Worm (Caenorhabditis elegans) whole organism, L3 larva: ENCODE data around the gene D2096.5.
A peak's percentile ranks its signal among the peaks of the same experiment; 100 is the strongest.

Source experiments
- R02D3.7 ChIP-seq: fragments of 150-350 bp; optimal IDR thresholded peaks from 2 replicates; lab custom pipeline; 2014; ENCODE audit warnings: missing biosample characterization, missing genetic modification characterization
- ZK546.5 ChIP-seq: sonication (generic microtip); optimal IDR thresholded peaks from 2 replicates; lab custom pipeline; 2017; ENCODE audit warnings: missing biosample characterization, missing genetic modification characterization
- aly-2 ChIP-seq: fragments of 150-350 bp; optimal IDR thresholded peaks from 2 replicates; lab custom pipeline; 2014; ENCODE audit warnings: missing biosample characterization, missing genetic modification characterization
- ceh-9 ChIP-seq: sonication (generic microtip); optimal IDR thresholded peaks from 2 replicates; lab custom pipeline; 2018; ENCODE audit warnings: missing biosample characterization, missing genetic modification characterization
- egl-27 ChIP-seq: sonication (generic microtip); optimal IDR thresholded peaks from 4 replicates; lab custom pipeline; 2017; ENCODE audit warnings: missing biosample characterization, missing genetic modification reagents, missing genetic modification characterization
- egl-5 ChIP-seq: fragments of 150-350 bp; optimal IDR thresholded peaks from 2 replicates; lab custom pipeline; 2017; ENCODE audit warnings: missing biosample characterization, missing genetic modification reagents, missing genetic modification characterization, inconsistent platforms
- elt-1 ChIP-seq: fragments of 150-350 bp; optimal IDR thresholded peaks from 2 replicates; lab custom pipeline; 2014; ENCODE audit warnings: missing biosample characterization, missing genetic modification characterization
- elt-2 ChIP-seq: sonication (generic microtip); optimal IDR thresholded peaks from 2 replicates; lab custom pipeline; 2016; ENCODE audit warnings: missing genetic modification reagents, mild to moderate bottlenecking, missing genetic modification characterization, missing compliant biosample characterization
- elt-3 ChIP-seq, 3 experiments: fragments of 150-350 bp in 1 of 3; sonication (generic microtip) in 2 of 3; optimal IDR thresholded peaks; 2 replicates in 2 of 3; 4 replicates in 1 of 3; lab custom pipeline; 2014 to 2017; ENCODE audit warnings: missing biosample characterization in 3 of 3, missing genetic modification characterization in 3 of 3
- eor-1 ChIP-seq, 2 experiments: fragments of 150-350 bp; optimal IDR thresholded peaks; 2 replicates each; lab custom pipeline; 2014 to 2018; ENCODE audit warnings: missing biosample characterization in 2 of 2, missing genetic modification characterization in 2 of 2
- fkh-10 ChIP-seq: sonication (generic microtip); optimal IDR thresholded peaks from 2 replicates; lab custom pipeline; 2017; ENCODE audit warnings: missing biosample characterization, missing genetic modification reagents, missing genetic modification characterization
- fkh-2 ChIP-seq: fragments of 150-350 bp; optimal IDR thresholded peaks from 2 replicates; lab custom pipeline; 2014; ENCODE audit warnings: missing biosample characterization, missing genetic modification reagents, missing genetic modification characterization
- hmg-11 ChIP-seq: sonication (generic microtip); optimal IDR thresholded peaks from 2 replicates; lab custom pipeline; 2016; ENCODE audit warnings: missing genetic modification characterization, missing compliant biosample characterization
- jun-1 ChIP-seq: fragments of 150-350 bp; optimal IDR thresholded peaks from 2 replicates; lab custom pipeline; 2014; ENCODE audit warnings: missing biosample characterization, missing genetic modification reagents, missing genetic modification characterization
- lin-39 ChIP-seq: fragments of 150-350 bp; optimal IDR thresholded peaks from 2 replicates; lab custom pipeline; 2018; ENCODE audit warnings: missing biosample characterization, missing genetic modification reagents, missing genetic modification characterization
- mdl-1 ChIP-seq: fragments of 150-350 bp; optimal IDR thresholded peaks from 2 replicates; lab custom pipeline; 2014; ENCODE audit warnings: missing biosample characterization, missing genetic modification characterization
- mml-1 ChIP-seq: fragments of 150-350 bp; sonication (generic microtip); optimal IDR thresholded peaks from 3 replicates; lab custom pipeline; 2014; ENCODE audit warnings: missing biosample characterization, missing genetic modification characterization
- nhr-11 ChIP-seq: fragments of 150-350 bp; optimal IDR thresholded peaks from 2 replicates; lab custom pipeline; 2014; ENCODE audit warnings: missing biosample characterization, missing genetic modification characterization
- nhr-12 ChIP-seq: fragments of 150-350 bp; optimal IDR thresholded peaks from 2 replicates; lab custom pipeline; 2014; ENCODE audit warnings: missing biosample characterization, missing genetic modification characterization
- nhr-23 ChIP-seq: fragments of 150-350 bp; optimal IDR thresholded peaks from 2 replicates; lab custom pipeline; 2014; ENCODE audit warnings: missing biosample characterization, missing genetic modification reagents, missing genetic modification characterization
- nhr-25 ChIP-seq: sonication (generic microtip); optimal IDR thresholded peaks from 2 replicates; lab custom pipeline; 2017; ENCODE audit warnings: missing biosample characterization, missing genetic modification characterization
- nhr-28 ChIP-seq: fragments of 150-350 bp; optimal IDR thresholded peaks from 2 replicates; lab custom pipeline; 2014; ENCODE audit warnings: missing biosample characterization, missing genetic modification characterization
- nhr-76 ChIP-seq: fragments of 150-350 bp; sonication (generic microtip); optimal IDR thresholded peaks from 5 replicates; lab custom pipeline; 2014; ENCODE audit warnings: missing biosample characterization, missing genetic modification characterization
- nhr-77 ChIP-seq: fragments of 150-350 bp; optimal IDR thresholded peaks from 2 replicates; lab custom pipeline; 2014; ENCODE audit warnings: missing biosample characterization, missing genetic modification characterization
- pha-4 ChIP-seq: fragments of 150-350 bp; optimal IDR thresholded peaks from 2 replicates; lab custom pipeline; 2014; ENCODE audit warnings: missing biosample characterization, missing genetic modification reagents, missing genetic modification characterization
- pqm-1 ChIP-seq: fragments of 150-350 bp; optimal IDR thresholded peaks from 2 replicates; lab custom pipeline; 2017; ENCODE audit warnings: missing biosample characterization, missing genetic modification characterization, inconsistent platforms
- skn-1 ChIP-seq: fragments of 150-350 bp; optimal IDR thresholded peaks from 2 replicates; lab custom pipeline; 2014; ENCODE audit warnings: missing biosample characterization, missing genetic modification characterization
- snpc-4 ChIP-seq: fragments of 150-350 bp; optimal IDR thresholded peaks from 2 replicates; lab custom pipeline; 2014; ENCODE audit warnings: missing biosample characterization, missing genetic modification characterization
- tbx-2 ChIP-seq: sonication (generic microtip); optimal IDR thresholded peaks from 2 replicates; lab custom pipeline; 2016; ENCODE audit warnings: mild to moderate bottlenecking, missing genetic modification characterization, missing compliant biosample characterization
- unc-62 ChIP-seq: fragments of 150-350 bp; sonication (generic microtip); optimal IDR thresholded peaks from 4 replicates; lab custom pipeline; 2014; ENCODE audit warnings: missing biosample characterization, missing genetic modification reagents, missing genetic modification characterization
- ztf-11 ChIP-seq: fragments of 150-350 bp; optimal IDR thresholded peaks from 2 replicates; lab custom pipeline; 2014; ENCODE audit warnings: missing biosample characterization, missing genetic modification characterization
- ztf-4 ChIP-seq: fragments of 150-350 bp; optimal IDR thresholded peaks from 2 replicates; lab custom pipeline; 2014; ENCODE audit warnings: missing biosample characterization, missing genetic modification characterization

D2096.5 gene

DNA sequence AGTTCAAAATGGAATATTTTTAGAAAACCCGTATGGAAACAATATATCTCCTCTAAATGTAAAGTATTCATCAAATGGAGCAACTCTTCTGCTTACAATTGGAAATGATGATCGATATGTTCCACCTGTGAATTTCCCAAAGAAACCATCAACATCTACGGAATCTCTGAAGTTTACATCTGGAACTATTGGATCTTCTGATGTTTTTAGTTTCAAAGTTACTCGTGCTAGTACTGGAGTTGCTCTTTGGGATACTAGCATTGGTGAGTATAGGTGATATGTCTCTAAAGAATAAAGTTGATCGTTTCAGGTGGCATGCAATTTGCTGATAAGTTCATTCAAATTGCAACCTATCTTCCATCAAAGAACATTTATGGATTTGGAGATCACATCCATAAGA is 8.3 kb upstream of the D2096.5 start:
- no peak for TF ChIP-seq jun-1
- TF ChIP-seq egl-5 (tag; lab: Kevin White, UChicago) = no peak
- TF ChIP-seq, all 47 proteins: peak for 0

DNA sequence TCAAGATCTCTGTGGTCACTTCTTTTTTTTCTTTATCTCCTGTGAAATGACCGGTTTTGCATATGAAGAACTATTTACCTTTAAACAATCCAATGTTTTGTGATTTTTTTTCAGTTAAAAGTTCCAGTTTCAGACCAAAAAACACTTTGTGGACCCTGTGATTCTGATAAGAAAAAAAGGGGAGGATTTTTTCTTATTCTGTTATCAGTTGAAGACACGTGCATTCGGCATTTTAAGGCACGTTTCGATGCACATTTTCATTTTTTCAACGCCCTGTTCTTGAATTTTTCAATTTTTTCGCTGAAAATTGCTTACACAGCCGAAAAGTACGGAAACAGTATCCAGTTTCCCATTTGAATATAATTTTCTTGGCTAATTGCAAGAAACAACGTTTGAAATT is 6.7 kb upstream of the D2096.5 start, which contains the start of gene aagr-1:
Gene aagr-1 (plus strand): TSS at position 227 of the 400 bp plus-strand sequence.
- TF ChIP-seq pha-4 (peak; percentile 1), elt-2 (tag; lab: Kevin White, UChicago) (peak; percentile 82), fkh-2 (tag; lab: Kevin White, UChicago) (no peak), pqm-1 (peak; percentile 75)

DNA sequence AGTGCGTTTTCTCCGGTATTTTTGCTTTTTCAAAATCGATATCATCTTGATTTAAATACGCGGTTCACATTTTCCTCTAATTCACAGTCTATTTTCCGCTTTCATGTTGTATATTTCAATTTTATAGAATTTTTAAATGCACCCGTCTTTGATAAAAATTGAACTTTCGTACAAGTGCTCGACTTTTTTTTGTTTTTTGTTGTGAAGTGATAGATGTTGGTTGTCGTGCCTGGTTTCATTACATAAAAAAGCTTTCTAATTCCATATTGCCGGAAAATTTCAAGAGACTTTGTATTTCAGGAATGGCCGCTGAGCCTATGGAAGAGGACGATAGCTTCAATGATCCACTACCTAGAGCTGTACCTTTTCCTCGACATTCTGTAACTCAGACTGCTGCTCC is 3.6 kb upstream of the D2096.5 start, which contains the start of gene D2096.12:
Gene D2096.12 (plus strand): TSS at position 301 of the 400 bp plus-strand sequence.
- TF ChIP-seq fkh-2 (tag; lab: Kevin White, UChicago) (no peak), ztf-4 (no peak), snpc-4 (tag; lab: Kevin White, UChicago) (no peak), skn-1 (tag; lab: Kevin White, UChicago) (no peak), fkh-10 (GFP tag; lab: Kevin White, UChicago) (no peak), nhr-76 (tag; lab: Kevin White, UChicago) (no peak), nhr-25 (tag; lab: Kevin White, UChicago) (no peak)
- TF ChIP-seq, all 47 proteins: peak for 0

DNA sequence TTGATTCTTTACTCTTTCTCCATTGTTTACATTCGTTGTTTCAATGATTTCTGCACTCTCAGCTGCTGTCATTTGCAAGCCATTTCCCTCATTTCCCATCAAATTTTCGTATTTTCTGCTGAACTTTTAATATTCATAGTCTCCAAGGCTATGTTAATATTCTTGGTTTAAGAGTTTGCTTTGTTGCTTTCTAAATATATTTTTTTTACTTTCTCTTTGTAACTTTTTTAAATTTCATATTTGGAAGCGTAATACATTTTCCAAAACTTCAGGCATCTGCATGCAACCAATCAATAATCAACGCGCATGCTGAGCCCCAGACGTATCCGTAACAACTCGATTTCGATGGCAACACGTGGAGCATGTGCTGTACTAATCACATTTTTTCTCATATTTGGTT is 1.3 kb upstream of the D2096.5 start, which contains the start of gene sqv-1:
Gene sqv-1 (plus strand): TSS at position 301 of the 400 bp plus-strand sequence.
- peak; percentile 41 for TF ChIP-seq pha-4
- no peak for TF ChIP-seq unc-62 (GFP tag; lab: Kevin White, UChicago)
- TF ChIP-seq aly-2 (tag; lab: Kevin White, UChicago) = no peak
- no peak for TF ChIP-seq ceh-9

DNA sequence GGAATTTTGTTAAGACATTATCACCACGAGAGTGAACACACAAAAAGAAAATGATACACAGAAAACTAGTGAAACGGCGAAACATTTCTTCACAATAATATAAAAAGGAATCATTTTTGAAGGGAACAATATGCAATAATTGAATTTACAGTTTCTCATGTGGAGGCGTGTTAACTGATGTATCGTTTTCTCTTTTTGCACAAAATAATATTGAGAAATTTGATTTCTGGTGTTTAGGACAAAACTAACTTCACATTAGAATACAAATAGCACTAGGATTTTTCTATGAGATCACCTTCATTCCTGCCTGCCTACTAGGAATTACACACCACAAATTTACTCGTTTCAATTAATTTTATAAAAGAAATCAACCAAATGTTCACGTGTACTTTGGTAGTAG is 1.1 kb downstream of the D2096.5 start, which contains the start of gene D2096.13:
Gene D2096.13 (minus strand): TSS at position 101 of the 400 bp plus-strand sequence.
- TF ChIP-seq egl-27 (tag; lab: Kevin White, UChicago) (no peak), nhr-23 (tag; lab: Kevin White, UChicago) (no peak), elt-1 (no peak), jun-1 (no peak), ztf-4 (no peak), ztf-11 (tag; lab: Kevin White, UChicago) (no peak), ceh-9 (no peak), fkh-10 (GFP tag; lab: Kevin White, UChicago) (no peak), fkh-2 (tag; lab: Kevin White, UChicago) (no peak), nhr-77 (tag; lab: Kevin White, UChicago) (no peak), R02D3.7 (no peak), ZK546.5 (no peak), nhr-76 (tag; lab: Kevin White, UChicago) (no peak), unc-62 (GFP tag; lab: Kevin White, UChicago) (no peak), hmg-11 (no peak), mml-1 (no peak)

DNA sequence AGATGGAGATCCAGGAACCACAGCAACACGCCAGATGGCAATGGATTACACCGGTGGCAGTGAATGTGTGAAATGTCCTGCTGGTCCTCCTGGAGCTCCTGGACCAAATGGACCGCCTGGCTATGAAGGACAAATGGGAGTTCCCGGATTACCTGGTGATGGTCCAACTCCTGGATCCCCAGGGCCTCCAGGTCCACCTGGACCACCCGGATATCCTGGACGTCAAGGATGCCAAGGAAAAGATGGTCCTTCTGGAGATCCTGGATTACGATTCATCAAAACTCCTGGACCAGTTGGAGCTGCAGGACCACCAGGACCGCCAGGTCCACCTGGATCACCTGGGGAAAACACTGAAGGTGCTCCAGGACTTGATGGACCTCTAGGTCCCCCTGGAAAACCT is 2.3 kb downstream of the D2096.5 start:
- TF ChIP-seq lin-39 = no peak
- no peak for TF ChIP-seq jun-1
- no peak for TF ChIP-seq nhr-12
- no peak for TF ChIP-seq mdl-1 (tag; lab: Kevin White, UChicago)
- TF ChIP-seq eor-1 (tag; optimal IDR thresholded peaks at IDR 0.05; lab: Kevin White, UChicago) = no peak
- no peak for TF ChIP-seq R02D3.7
- TF ChIP-seq nhr-25 (tag; lab: Kevin White, UChicago) = no peak
- TF ChIP-seq elt-3 (tag; optimal IDR thresholded peaks at IDR 0.05; lab: Kevin White, UChicago) = no peak
- no peak for TF ChIP-seq pqm-1
- TF ChIP-seq nhr-77 (tag; lab: Kevin White, UChicago) = no peak
- no peak for TF ChIP-seq pha-4
- no peak for TF ChIP-seq egl-27 (tag; lab: Kevin White, UChicago)
- no peak for TF ChIP-seq skn-1 (tag; lab: Kevin White, UChicago)
- TF ChIP-seq egl-5 (tag; lab: Kevin White, UChicago) = no peak
- no peak for TF ChIP-seq fkh-2 (tag; lab: Kevin White, UChicago)

DNA sequence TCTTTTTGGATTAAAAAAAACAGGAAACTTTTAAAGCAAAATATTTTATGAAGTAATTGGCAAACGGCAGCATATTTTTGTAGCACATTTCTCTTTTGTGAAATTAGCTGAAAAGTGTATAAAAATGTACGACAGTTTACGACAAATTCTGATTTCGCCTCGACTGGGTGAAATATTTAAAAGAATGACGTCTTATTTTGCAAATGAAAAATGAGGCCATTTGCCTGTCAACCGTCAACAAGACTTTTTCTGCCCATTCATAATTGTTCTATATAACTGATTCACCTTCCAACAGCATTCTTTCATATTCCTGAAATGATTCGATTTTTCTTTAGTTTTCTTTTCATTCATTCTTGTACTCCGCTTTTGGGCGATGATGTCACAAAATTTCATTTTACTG is 4.0 kb downstream of the D2096.5 start, which contains the start of the genes F17E9.2 and col-116:
Gene F17E9.2 (plus strand): TSS at position 301 of the 400 bp plus-strand sequence.
Gene col-116 (plus strand): TSS at position 315 of the 400 bp plus-strand sequence.
- TF ChIP-seq tbx-2 (tag; lab: Kevin White, UChicago) = no peak
- no peak for TF ChIP-seq ceh-9
- TF ChIP-seq elt-3 (tag; optimal IDR thresholded peaks at IDR 0.05; lab: Kevin White, UChicago) = no peak
- no peak for TF ChIP-seq nhr-11 (tag; lab: Kevin White, UChicago)
- TF ChIP-seq nhr-23 (tag; lab: Kevin White, UChicago) = no peak
- TF ChIP-seq nhr-28 = no peak
